Worm (Caenorhabditis elegans) whole organism, L4 larva: ENCODE data around the gene ufd-2.

ENCODE experiments used
- F37D6.2 ChIP-seq: sonication (generic microtip); optimal IDR thresholded peaks from 2 replicates; lab custom pipeline; 2016; ENCODE audit warnings: mild to moderate bottlenecking, missing genetic modification characterization, missing compliant biosample characterization
- F49E8.2 ChIP-seq: sonication (generic microtip); optimal IDR thresholded peaks from 2 replicates; lab custom pipeline; 2016; ENCODE audit warnings: missing compliant biosample characterization, mild to moderate bottlenecking, missing genetic modification characterization, borderline replicate concordance
- T20F7.1 ChIP-seq: fragments of 200-800 bp; sonication (Bioruptor generic); optimal IDR thresholded peaks from 2 replicates; lab custom pipeline; 2018; ENCODE audit warnings: mild to moderate bottlenecking, missing genetic modification characterization, missing compliant biosample characterization
- Y48G9A.11 ChIP-seq: fragments of 200-800 bp; sonication (Bioruptor generic); IDR thresholded peaks from 2 replicates; pipeline ENCODE4 v1.3.6; 2022; ENCODE audit warnings: missing genetic modification reagents, missing genetic modification characterization, missing compliant biosample characterization
- Y5F2A.4 ChIP-seq: fragments of 200-800 bp; sonication (Bioruptor generic); optimal IDR thresholded peaks from 2 replicates; lab custom pipeline; 2018; ENCODE audit warnings: mild to moderate bottlenecking, missing genetic modification characterization, missing compliant biosample characterization
- Y75B8A.6 ChIP-seq: fragments of 200-800 bp; sonication (Bioruptor generic); IDR thresholded peaks from 2 replicates; pipeline ENCODE4 v1.3.6; 2022; ENCODE audit warnings: missing genetic modification reagents, missing genetic modification characterization, missing compliant biosample characterization
- ZK546.5 ChIP-seq, 2 experiments: sonication (generic microtip); optimal IDR thresholded peaks; 2 replicates each; lab custom pipeline; 2017; ENCODE audit warnings: missing biosample characterization in 2 of 2, missing genetic modification characterization in 2 of 2
- aha-1 ChIP-seq: fragments of 150-350 bp; peaks from one replicate; lab custom pipeline; 2014; ENCODE audit warnings: missing biosample characterization, missing genetic modification characterization
- ama-1 ChIP-seq: fragments of 150-350 bp; optimal IDR thresholded peaks from 2 replicates; lab custom pipeline; 2014; ENCODE audit warnings: inconsistent platforms, mixed read lengths
- ceh-28 ChIP-seq: fragments of 150-350 bp; optimal IDR thresholded peaks from 2 replicates; lab custom pipeline; 2014; ENCODE audit warnings: missing biosample characterization, missing genetic modification reagents, missing genetic modification characterization
- ceh-32 ChIP-seq: sonication (generic microtip); optimal IDR thresholded peaks from 2 replicates; lab custom pipeline; 2016; ENCODE audit warnings: mild to moderate bottlenecking, missing genetic modification characterization, missing compliant biosample characterization; ENCODE audit not compliant: poor library complexity
- ceh-44 ChIP-seq: fragments of 200-800 bp; sonication (Bioruptor generic); IDR thresholded peaks from 2 replicates; pipeline ENCODE4 v1.3.6; 2022; ENCODE audit warnings: missing genetic modification reagents, missing genetic modification characterization, missing compliant biosample characterization
- ceh-62 ChIP-seq: sonication (generic microtip); optimal IDR thresholded peaks from 2 replicates; lab custom pipeline; 2017; ENCODE audit warnings: missing biosample characterization, missing genetic modification characterization
- ceh-82 ChIP-seq: sonication (generic microtip); optimal IDR thresholded peaks from 2 replicates; lab custom pipeline; 2017; ENCODE audit warnings: missing biosample characterization, missing genetic modification characterization
- ctbp-1 ChIP-seq: fragments of 200-800 bp; sonication (Bioruptor generic); IDR thresholded peaks from 2 replicates; pipeline ENCODE4 v1.3.6; 2022; ENCODE audit warnings: missing genetic modification reagents, missing genetic modification characterization, missing compliant biosample characterization
- daf-12 ChIP-seq: fragments of 150-350 bp; optimal IDR thresholded peaks from 2 replicates; lab custom pipeline; 2014; ENCODE audit warnings: missing biosample characterization, missing genetic modification reagents, missing genetic modification characterization
- daf-16 ChIP-seq, 3 experiments: sonication (generic microtip); optimal IDR thresholded peaks; 2 replicates each; lab custom pipeline; 2016 to 2017; ENCODE audit warnings: missing genetic modification characterization in 3 of 3, missing genetic modification reagents in 3 of 3, mild to moderate bottlenecking in 2 of 3, missing compliant biosample characterization in 2 of 3, missing biosample characterization in 1 of 3, moderate library complexity in 1 of 3
- daf-8 ChIP-seq: fragments of 200-800 bp; sonication (Bioruptor generic); IDR thresholded peaks from 2 replicates; pipeline ENCODE4 v1.3.6; 2022; ENCODE audit warnings: missing genetic modification characterization, missing compliant biosample characterization
- dmd-6 ChIP-seq: fragments of 200-800 bp; sonication (Bioruptor generic); IDR thresholded peaks from 2 replicates; pipeline ENCODE4 v1.3.6; 2022; ENCODE audit warnings: missing genetic modification reagents, missing genetic modification characterization, missing compliant biosample characterization
- duxl-1 ChIP-seq: sonication (generic microtip); optimal IDR thresholded peaks from 2 replicates; lab custom pipeline; 2016; ENCODE audit warnings: mild to moderate bottlenecking, missing genetic modification characterization, moderate library complexity, missing compliant biosample characterization; ENCODE audit not compliant: poor library complexity
- dve-1 ChIP-seq: sonication (generic microtip); optimal IDR thresholded peaks from 2 replicates; lab custom pipeline; 2017; ENCODE audit warnings: antibody characterized with exemption, mild to moderate bottlenecking, missing genetic modification characterization, missing compliant biosample characterization; ENCODE audit not compliant: insufficient read depth
- fkh-10 ChIP-seq: fragments of 150-350 bp; optimal IDR thresholded peaks from 2 replicates; lab custom pipeline; 2014; ENCODE audit warnings: missing biosample characterization, missing genetic modification reagents, missing genetic modification characterization
- hif-1 ChIP-seq, 2 experiments: sonication (generic microtip); optimal IDR thresholded peaks; 2 replicates each; lab custom pipeline; 2016 to 2017; ENCODE audit warnings: missing compliant biosample characterization in 2 of 2, missing genetic modification characterization in 2 of 2, missing genetic modification reagents in 2 of 2, missing genotype in 2 of 2, mild to moderate bottlenecking in 1 of 2
- hlh-11 ChIP-seq: fragments of 200-800 bp; sonication (Bioruptor generic); optimal IDR thresholded peaks from 2 replicates; lab custom pipeline; 2018; ENCODE audit warnings: mild to moderate bottlenecking, missing genetic modification characterization, missing compliant biosample characterization
- hlh-30 ChIP-seq: sonication (generic microtip); optimal IDR thresholded peaks from 2 replicates; lab custom pipeline; 2017; ENCODE audit warnings: antibody characterized with exemption, mild to moderate bottlenecking, missing genetic modification characterization, missing compliant biosample characterization; ENCODE audit not compliant: insufficient read depth
- jun-1 ChIP-seq: fragments of 150-350 bp; optimal IDR thresholded peaks from 2 replicates; lab custom pipeline; 2014; ENCODE audit warnings: missing biosample characterization, missing genetic modification reagents, missing genetic modification characterization
- lin-29 ChIP-seq: fragments of 200-800 bp; sonication (Bioruptor generic); IDR thresholded peaks from 2 replicates; pipeline ENCODE4 v1.3.6; 2022; ENCODE audit warnings: missing genetic modification reagents, missing genetic modification characterization, missing compliant biosample characterization
- lin-38 ChIP-seq: fragments of 200-800 bp; sonication (Bioruptor generic); IDR thresholded peaks from 2 replicates; pipeline ENCODE4 v1.3.6; 2022; ENCODE audit warnings: missing genetic modification reagents, missing genetic modification characterization, missing compliant biosample characterization
- lin-39 ChIP-seq: fragments of 150-350 bp; optimal IDR thresholded peaks from 2 replicates; lab custom pipeline; 2014; ENCODE audit warnings: missing biosample characterization, missing genetic modification reagents, missing genetic modification characterization
- lir-3 ChIP-seq: sonication (generic microtip); optimal IDR thresholded peaks from 2 replicates; lab custom pipeline; 2016; ENCODE audit warnings: mild to moderate bottlenecking, missing genetic modification characterization, missing compliant biosample characterization
- lsy-2 ChIP-seq, 2 experiments: fragments of 150-350 bp in 1 of 2; sonication (generic microtip) in 1 of 2; optimal IDR thresholded peaks; 2 replicates each; lab custom pipeline; 2014 to 2017; ENCODE audit warnings: missing biosample characterization in 2 of 2, missing genetic modification characterization in 2 of 2
- mdt-29 ChIP-seq: fragments of 200-800 bp; sonication (Bioruptor generic); IDR thresholded peaks from 2 replicates; pipeline ENCODE4 v1.3.6; 2022; ENCODE audit warnings: missing genetic modification reagents, missing genetic modification characterization, missing compliant biosample characterization
- mep-1 ChIP-seq: fragments of 150-350 bp; sonication (generic microtip); optimal IDR thresholded peaks from 3 replicates; lab custom pipeline; 2014; ENCODE audit warnings: missing biosample characterization, missing genetic modification characterization
- mes-2 ChIP-seq: sonication (generic microtip); optimal IDR thresholded peaks from 2 replicates; lab custom pipeline; 2016; ENCODE audit warnings: missing genotype, mild to moderate bottlenecking, missing genetic modification characterization, missing compliant biosample characterization; ENCODE audit not compliant: poor library complexity, severe bottlenecking
- nhr-102 ChIP-seq: sonication (generic microtip); optimal IDR thresholded peaks from 2 replicates; lab custom pipeline; 2016; ENCODE audit warnings: mild to moderate bottlenecking, missing genetic modification characterization, moderate library complexity, missing compliant biosample characterization
- nhr-237 ChIP-seq: sonication (generic microtip); optimal IDR thresholded peaks from 2 replicates; lab custom pipeline; 2017; ENCODE audit warnings: missing biosample characterization, missing genetic modification characterization
- nhr-28 ChIP-seq: fragments of 150-350 bp; optimal IDR thresholded peaks from 2 replicates; lab custom pipeline; 2014; ENCODE audit warnings: missing biosample characterization, missing genetic modification characterization
- nhr-42 ChIP-seq: fragments of 200-800 bp; sonication (Bioruptor generic); IDR thresholded peaks from 2 replicates; pipeline ENCODE4 v1.3.6; 2022; ENCODE audit warnings: missing genetic modification characterization, missing compliant biosample characterization
- nhr-48 ChIP-seq: sonication (generic microtip); optimal IDR thresholded peaks from 2 replicates; lab custom pipeline; 2016; ENCODE audit warnings: mild to moderate bottlenecking, missing genetic modification characterization, missing compliant biosample characterization
- pha-4 ChIP-seq, 2 experiments: fragments of 150-350 bp in 1 of 2; fragments of 200-800 bp in 1 of 2; sonication (Bioruptor generic) in 1 of 2; IDR thresholded peaks in 1 of 2; optimal IDR thresholded peaks in 1 of 2; 2 replicates each; pipeline versions ENCODE4 v1.3.6 to Lab custom; 2014 to 2022; ENCODE audit warnings: missing genetic modification characterization in 2 of 2, missing genetic modification reagents in 2 of 2, missing biosample characterization in 1 of 2, missing compliant biosample characterization in 1 of 2
- php-3 ChIP-seq: fragments of 200-800 bp; sonication (Bioruptor generic); IDR thresholded peaks from 2 replicates; pipeline ENCODE4 v1.3.6; 2022; ENCODE audit warnings: missing genetic modification reagents, missing genetic modification characterization, missing compliant biosample characterization
- pqm-1 ChIP-seq: sonication (generic microtip); optimal IDR thresholded peaks from 2 replicates; lab custom pipeline; 2017; ENCODE audit warnings: missing biosample characterization, missing genetic modification characterization
- rbr-2 ChIP-seq: sonication (generic microtip); optimal IDR thresholded peaks from 2 replicates; lab custom pipeline; 2016; ENCODE audit warnings: missing genotype, missing genetic modification characterization, missing compliant biosample characterization
- snpc-1.2 ChIP-seq: fragments of 200-800 bp; sonication (Bioruptor generic); IDR thresholded peaks from 2 replicates; pipeline ENCODE4 v1.3.6; 2022; ENCODE audit warnings: missing genetic modification reagents, missing genetic modification characterization, missing compliant biosample characterization
- spr-1 ChIP-seq: sonication (generic microtip); optimal IDR thresholded peaks from 2 replicates; lab custom pipeline; 2016; ENCODE audit warnings: mild to moderate bottlenecking, missing genetic modification characterization, missing compliant biosample characterization
- unc-130 ChIP-seq: sonication (generic microtip); optimal IDR thresholded peaks from 2 replicates; lab custom pipeline; 2016; ENCODE audit warnings: missing genetic modification reagents, missing genetic modification characterization, missing compliant biosample characterization
- unc-62 ChIP-seq, 3 experiments: fragments of 150-350 bp in 1 of 3; sonication (generic microtip); optimal IDR thresholded peaks in 2 of 3; peaks in 1 of 3; 1 replicate in 1 of 3; 2 replicates in 2 of 3; lab custom pipeline; 2014 to 2017; ENCODE audit warnings: missing biosample characterization in 3 of 3, missing genetic modification characterization in 3 of 3, missing genetic modification reagents in 3 of 3, missing genotype in 1 of 3
- vab-7 ChIP-seq: fragments of 200-800 bp; sonication (Bioruptor generic); IDR thresholded peaks from 2 replicates; pipeline ENCODE4 v1.3.6; 2022; ENCODE audit warnings: missing genetic modification reagents, missing genetic modification characterization, missing compliant biosample characterization

The ufd-2 gene

DNA sequence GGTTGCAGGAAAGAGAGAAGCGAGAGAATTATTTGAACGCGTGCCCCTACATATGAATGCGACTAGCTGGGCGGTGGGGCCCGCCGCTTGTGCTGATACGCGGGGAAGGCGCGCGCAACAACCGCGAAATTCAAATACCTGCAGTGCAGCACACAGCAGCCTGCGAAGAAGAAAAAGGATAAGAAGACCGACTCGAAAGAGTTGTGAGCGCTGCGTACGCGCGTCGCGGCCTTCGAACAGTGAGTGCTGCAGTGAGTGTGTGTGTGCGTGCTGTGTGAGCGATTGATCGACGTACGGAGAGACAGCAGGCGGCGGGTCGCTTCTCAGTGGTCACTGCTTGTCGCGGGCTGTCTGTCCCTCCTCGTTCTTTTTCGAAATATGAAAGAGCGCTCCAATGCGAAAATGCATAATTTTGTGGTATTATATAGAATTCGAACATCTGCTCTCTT, 34.3 kb upstream of the ufd-2 start (continued):
- TF ChIP-seq daf-12 (tag; lab: Kevin White, UChicago) (no peak), spr-1 (peak; percentile 84), lin-38 (GFP tag; lab: Robert Waterston, UW) (peak; percentile 91), aha-1 (tag; lab: Kevin White, UChicago) (peak; percentile 99), nhr-102 (tag; lab: Kevin White, UChicago) (peak; percentile 65), T20F7.1 (GFP tag; lab: Kevin White, UChicago) (peak; percentile 88), fkh-10 (peak; percentile 78), ceh-82 (tag; lab: Kevin White, UChicago) (no peak), ama-1 (lab: Kevin White, UChicago) (no peak), lsy-2 (tag; optimal IDR thresholded peaks at IDR 0.05; lab: Kevin White, UChicago) (peak; percentile 65 to 81), vab-7 (peak; percentile 81), dmd-6 (GFP tag; lab: Robert Waterston, UW) (peak; percentile 91), rbr-2 (tag; lab: Kevin White, UChicago) (peak; percentile 97), hlh-11 (tag; lab: Kevin White, UChicago) (peak; percentile 97), lir-3 (peak; percentile 98), Y48G9A.11 (GFP tag; lab: Robert Waterston, UW) (0 out of 2 replicates have a peak, but pooled peaks have one; percentile 14), F49E8.2 (tag; lab: Kevin White, UChicago) (no peak), duxl-1 (peak; percentile 60), snpc-1.2 (GFP tag; lab: Robert Waterston, UW) (no peak), hlh-30 (peak; percentile 87), ceh-44 (GFP tag; lab: Robert Waterston, UW) (peak; percentile 43; the same call in 1 of the 2 replicates), ZK546.5 (tag; optimal IDR thresholded peaks at IDR 0.05; lab: Kevin White, UChicago) (no peak), nhr-48 (tag; lab: Kevin White, UChicago) (peak; percentile 90), pqm-1 (tag; lab: Kevin White, UChicago) (peak; percentile 32), nhr-28 (tag; lab: Kevin White, UChicago) (peak; percentile 57), daf-8 (GFP tag; lab: Robert Waterston, UW) (0 out of 2 replicates have a peak, but pooled peaks have one; percentile 15), lin-39 (tag; lab: Kevin White, UChicago) (no peak), mdt-29 (GFP tag; lab: Robert Waterston, UW) (peak; percentile 76), Y75B8A.6 (GFP tag; lab: Robert Waterston, UW) (0 out of 2 replicates have a peak, but pooled peaks have one; percentile 48), ceh-62 (tag; lab: Kevin White, UChicago) (no peak), nhr-237 (tag; lab: Kevin White, UChicago) (no peak), daf-16 (GFP tag; optimal IDR thresholded peaks at IDR 0.05; lab: Kevin White, UChicago) (peak in 1 of 2 experiments; percentile 65), daf-16 (tag; optimal IDR thresholded peaks at IDR 0.05; lab: Kevin White, UChicago) (peak; percentile 70), Y5F2A.4 (GFP tag; lab: Kevin White, UChicago) (no peak), php-3 (GFP tag; lab: Robert Waterston, UW) (peak; percentile 77), unc-130 (GFP tag; lab: Kevin White, UChicago) (no peak), nhr-42 (0 out of 2 replicates have a peak, but pooled peaks have one; percentile 62), ceh-28 (tag; lab: Kevin White, UChicago) (peak; percentile 48), dve-1 (tag; lab: Kevin White, UChicago) (peak; percentile 98), F37D6.2 (tag; lab: Kevin White, UChicago) (peak; percentile 89), ceh-32 (tag; lab: Kevin White, UChicago) (peak; percentile 53), mes-2 (tag; lab: Kevin White, UChicago) (peak; percentile 74), lin-29 (no peak), mep-1 (tag; lab: Kevin White, UChicago) (peak; percentile 97), pha-4 (GFP tag; IDR thresholded peaks at IDR 0.05; lab: Robert Waterston, UW) (peak; percentile 83; the same call in 1 of the 2 replicates), pha-4 (tag; optimal IDR thresholded peaks at IDR 0.05; lab: Kevin White, UChicago) (no peak), jun-1 (peak; percentile 67), ctbp-1 (GFP tag; lab: Robert Waterston, UW) (peak; percentile 94), unc-62 (GFP tag; optimal IDR thresholded peaks at IDR 0.05 in 1 of 2; lab: Kevin White, UChicago) (peak in 1 of 2 experiments; percentile 99), unc-62 (tag; optimal IDR thresholded peaks at IDR 0.05; lab: Kevin White, UChicago) (no peak), hif-1 (tag; optimal IDR thresholded peaks at IDR 0.05; lab: Kevin White, UChicago) (peak; percentile 32 to 93)
